Worm (Caenorhabditis elegans) whole organism, mixed stage, embryonic: Measurements from ENCODE around the gene sedl-1.
"Not testable (repeated sequence)": the region's sequence is repeated elsewhere in the genome, so short reads cannot be mapped to it uniquely, and the experiment has no call there.

ENCODE experiments used
- M03D4.4 ChIP-seq: sonication (generic microtip); optimal IDR thresholded peaks from 2 replicates; lab custom pipeline; 2017; ENCODE audit warnings: mild to moderate bottlenecking, missing genetic modification characterization, missing compliant biosample characterization
- bed-3 ChIP-seq: fragments of 200-800 bp; sonication (Bioruptor generic); optimal IDR thresholded peaks from 3 replicates; lab custom pipeline; 2018; ENCODE audit warnings: mild to moderate bottlenecking, missing genetic modification characterization, moderate library complexity, missing compliant biosample characterization
- blmp-1 ChIP-seq: fragments of 150-350 bp; optimal IDR thresholded peaks from 2 replicates; lab custom pipeline; 2014; ENCODE audit warnings: missing biosample characterization, missing genetic modification characterization
- ceh-39 ChIP-seq: fragments of 150-350 bp; optimal IDR thresholded peaks from 2 replicates; lab custom pipeline; 2014; ENCODE audit warnings: missing biosample characterization, missing genetic modification characterization
- ceh-43 ChIP-seq: fragments of 200-800 bp; sonication (Bioruptor generic); optimal IDR thresholded peaks from 2 replicates; lab custom pipeline; 2018; ENCODE audit warnings: mild to moderate bottlenecking, missing genetic modification characterization, moderate library complexity, missing compliant biosample characterization
- ceh-83 ChIP-seq: fragments of 200-800 bp; sonication (Bioruptor generic); optimal IDR thresholded peaks from 2 replicates; lab custom pipeline; 2018; ENCODE audit warnings: mild to moderate bottlenecking, missing genetic modification characterization, missing compliant biosample characterization
- ces-1 ChIP-seq: fragments of 150-350 bp; optimal IDR thresholded peaks from 2 replicates; lab custom pipeline; 2014; ENCODE audit warnings: missing biosample characterization, missing genetic modification reagents, missing genetic modification characterization
- cnd-1 ChIP-seq: fragments of 200-800 bp; sonication (Bioruptor generic); optimal IDR thresholded peaks from 2 replicates; lab custom pipeline; 2018; ENCODE audit warnings: mild to moderate bottlenecking, missing genetic modification characterization, missing compliant biosample characterization
- drap-1 ChIP-seq: fragments of 200-800 bp; sonication (Bioruptor generic); optimal IDR thresholded peaks from 3 replicates; lab custom pipeline; 2018; ENCODE audit warnings: mild to moderate bottlenecking, missing genetic modification characterization, missing compliant biosample characterization
- elt-1 ChIP-seq: sonication (generic microtip); optimal IDR thresholded peaks from 2 replicates; lab custom pipeline; 2017; ENCODE audit warnings: missing genetic modification characterization, mild to moderate bottlenecking, missing compliant biosample characterization, antibody characterized with exemption, moderate library complexity, borderline replicate concordance; ENCODE audit not compliant: insufficient read depth
- elt-3 ChIP-seq: fragments of 150-350 bp; optimal IDR thresholded peaks from 2 replicates; lab custom pipeline; 2014; ENCODE audit warnings: missing biosample characterization, missing genetic modification characterization
- flh-1 ChIP-seq: fragments of 200-800 bp; sonication (Bioruptor generic); optimal IDR thresholded peaks from 2 replicates; lab custom pipeline; 2018; ENCODE audit warnings: mild to moderate bottlenecking, missing genetic modification characterization, moderate library complexity, missing compliant biosample characterization
- ham-2 ChIP-seq: fragments of 200-800 bp; sonication (Bioruptor generic); optimal IDR thresholded peaks from 2 replicates; lab custom pipeline; 2018; ENCODE audit warnings: mild to moderate bottlenecking, missing genetic modification characterization, missing compliant biosample characterization
- hlh-1 ChIP-seq: fragments of 150-350 bp; optimal IDR thresholded peaks from 2 replicates; lab custom pipeline; 2014; ENCODE audit warnings: missing biosample characterization, missing genetic modification reagents, missing genetic modification characterization
- lin-13 ChIP-seq: fragments of 150-350 bp; optimal IDR thresholded peaks from 2 replicates; lab custom pipeline; 2014; ENCODE audit warnings: missing biosample characterization, missing genetic modification characterization
- lsy-2 ChIP-seq: fragments of 150-350 bp; optimal IDR thresholded peaks from 2 replicates; lab custom pipeline; 2014; ENCODE audit warnings: missing biosample characterization, missing genetic modification characterization
- mab-5 ChIP-seq: fragments of 150-350 bp; optimal IDR thresholded peaks from 2 replicates; lab custom pipeline; 2014; ENCODE audit warnings: missing biosample characterization, missing genetic modification characterization
- mls-2 ChIP-seq: sonication (generic microtip); optimal IDR thresholded peaks from 2 replicates; lab custom pipeline; 2016; ENCODE audit warnings: mild to moderate bottlenecking, missing genetic modification characterization, moderate library complexity, missing compliant biosample characterization
- nhr-12 ChIP-seq: fragments of 150-350 bp; optimal IDR thresholded peaks from 2 replicates; lab custom pipeline; 2014; ENCODE audit warnings: missing biosample characterization, missing genetic modification characterization
- nhr-237 ChIP-seq: fragments of 150-350 bp; optimal IDR thresholded peaks from 2 replicates; lab custom pipeline; 2014; ENCODE audit warnings: missing biosample characterization, missing genetic modification characterization
- nhr-28 ChIP-seq: fragments of 150-350 bp; optimal IDR thresholded peaks from 2 replicates; lab custom pipeline; 2014; ENCODE audit warnings: missing biosample characterization, missing genetic modification characterization
- nhr-76 ChIP-seq: sonication (generic microtip); optimal IDR thresholded peaks from 2 replicates; lab custom pipeline; 2017; ENCODE audit warnings: missing biosample characterization, missing genetic modification characterization
- pha-4 ChIP-seq: fragments of 150-350 bp; optimal IDR thresholded peaks from 2 replicates; lab custom pipeline; 2018; ENCODE audit warnings: missing biosample characterization, missing genetic modification reagents, missing genetic modification characterization
- sem-2 ChIP-seq: fragments of 200-800 bp; sonication (Bioruptor generic); optimal IDR thresholded peaks from 2 replicates; lab custom pipeline; 2018; ENCODE audit warnings: mild to moderate bottlenecking, missing genetic modification characterization, missing compliant biosample characterization
- snpc-4 ChIP-seq: fragments of 150-350 bp; optimal IDR thresholded peaks from 2 replicates; lab custom pipeline; 2014; ENCODE audit warnings: missing biosample characterization, missing genetic modification characterization
- tbx-8 ChIP-seq: fragments of 200-800 bp; sonication (Bioruptor generic); optimal IDR thresholded peaks from 2 replicates; lab custom pipeline; 2018; ENCODE audit warnings: mild to moderate bottlenecking, missing genetic modification characterization, moderate library complexity, missing compliant biosample characterization
- unc-120 ChIP-seq: sonication (generic microtip); optimal IDR thresholded peaks from 2 replicates; lab custom pipeline; 2017; ENCODE audit warnings: missing genetic modification characterization, missing compliant biosample characterization; ENCODE audit not compliant: poor library complexity, severe bottlenecking
- unc-39 ChIP-seq: fragments of 150-350 bp; optimal IDR thresholded peaks from 2 replicates; lab custom pipeline; 2014; ENCODE audit warnings: missing biosample characterization, missing genetic modification characterization
- unc-62 ChIP-seq: fragments of 150-350 bp; optimal IDR thresholded peaks from 2 replicates; lab custom pipeline; 2014; ENCODE audit warnings: missing biosample characterization, missing genetic modification reagents, missing genetic modification characterization

The sedl-1 gene

DNA sequence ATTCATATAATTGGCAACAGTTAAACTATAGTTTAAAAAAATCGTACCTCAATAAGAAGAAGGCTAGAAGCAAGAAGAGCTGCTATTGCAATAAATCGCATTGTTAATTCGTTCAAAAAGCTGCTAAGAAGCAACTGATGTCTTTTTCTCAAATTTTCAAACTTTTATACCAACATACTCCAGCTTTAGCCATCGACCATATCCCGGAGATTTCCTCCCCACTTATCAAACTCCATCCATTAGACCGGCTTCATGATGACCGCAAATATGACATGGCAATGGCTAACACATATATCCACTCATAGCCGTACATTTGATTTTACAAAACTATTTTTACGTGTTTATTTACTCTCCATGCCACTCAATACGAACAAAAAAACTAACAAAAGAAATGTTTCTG, 29.5 kb downstream of the sedl-1 start, which contains the start of gene abu-2:
Gene abu-2 (minus strand): TSS at position 101 of the 400 bp plus-strand sequence.
- TF ChIP-seq lsy-2 (tag; lab: Kevin White, UChicago), result no peak
- no peak for TF ChIP-seq snpc-4 (tag; lab: Kevin White, UChicago)
- TF ChIP-seq mab-5 (tag; lab: Kevin White, UChicago), result no peak
- no peak for TF ChIP-seq bed-3 (GFP tag; lab: Kevin White, UChicago)
- no peak for TF ChIP-seq unc-39
- no peak for TF ChIP-seq blmp-1 (tag; lab: Kevin White, UChicago)
- no peak for TF ChIP-seq cnd-1
- TF ChIP-seq ceh-39 (tag; lab: Kevin White, UChicago), result no peak
- TF ChIP-seq nhr-76 (tag; lab: Kevin White, UChicago), result no peak
- no peak for TF ChIP-seq ceh-43 (GFP tag; lab: Kevin White, UChicago)
- TF ChIP-seq nhr-28 (tag; lab: Kevin White, UChicago), result no peak
- no peak for TF ChIP-seq drap-1 (GFP tag; lab: Kevin White, UChicago)
- no peak for TF ChIP-seq flh-1 (GFP tag; lab: Kevin White, UChicago)
- no peak for TF ChIP-seq hlh-1 (tag; lab: Kevin White, UChicago)
- TF ChIP-seq M03D4.4 (tag; lab: Kevin White, UChicago), result no peak
- TF ChIP-seq, all 35 proteins: peak for 0

DNA sequence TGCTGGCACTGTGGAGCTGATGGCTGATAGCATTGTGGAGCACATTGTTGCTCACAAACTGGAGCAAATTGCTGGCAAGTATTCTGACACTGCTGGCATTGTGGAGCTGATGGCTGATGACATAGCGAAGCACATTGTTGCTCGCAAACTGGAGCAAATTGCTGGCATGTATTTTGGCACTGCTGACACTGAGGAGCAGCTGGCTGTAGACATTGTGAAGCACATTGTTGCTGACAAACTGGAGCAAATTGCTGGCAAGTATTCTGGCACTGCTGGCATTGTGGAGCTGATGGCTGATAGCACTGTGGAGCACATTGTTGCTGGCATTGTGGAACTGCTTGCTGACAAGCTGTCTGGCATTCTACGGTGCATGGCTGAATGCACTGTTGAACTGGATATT, 30.8 kb downstream of the sedl-1 start:
- TF ChIP-seq sem-2, result no peak
- TF ChIP-seq nhr-237 (tag; lab: Kevin White, UChicago), result no peak
- no peak for TF ChIP-seq ceh-43 (GFP tag; lab: Kevin White, UChicago)
- no peak for TF ChIP-seq nhr-76 (tag; lab: Kevin White, UChicago)
- no peak for TF ChIP-seq ceh-39 (tag; lab: Kevin White, UChicago)
- no peak for TF ChIP-seq elt-1 (tag; lab: Kevin White, UChicago)
- TF ChIP-seq bed-3 (GFP tag; lab: Kevin White, UChicago), result no peak
- no peak for TF ChIP-seq hlh-1 (tag; lab: Kevin White, UChicago)
- no peak for TF ChIP-seq elt-3 (tag; lab: Kevin White, UChicago)
- no peak for TF ChIP-seq nhr-12 (tag; lab: Kevin White, UChicago)
- no peak for TF ChIP-seq blmp-1 (tag; lab: Kevin White, UChicago)
- TF ChIP-seq lsy-2 (tag; lab: Kevin White, UChicago), result no peak
- TF ChIP-seq mls-2 (tag; lab: Kevin White, UChicago), result no peak
- no peak for TF ChIP-seq ceh-83 (GFP tag; lab: Kevin White, UChicago)
- TF ChIP-seq cnd-1, result no peak
- no peak for TF ChIP-seq pha-4

DNA sequence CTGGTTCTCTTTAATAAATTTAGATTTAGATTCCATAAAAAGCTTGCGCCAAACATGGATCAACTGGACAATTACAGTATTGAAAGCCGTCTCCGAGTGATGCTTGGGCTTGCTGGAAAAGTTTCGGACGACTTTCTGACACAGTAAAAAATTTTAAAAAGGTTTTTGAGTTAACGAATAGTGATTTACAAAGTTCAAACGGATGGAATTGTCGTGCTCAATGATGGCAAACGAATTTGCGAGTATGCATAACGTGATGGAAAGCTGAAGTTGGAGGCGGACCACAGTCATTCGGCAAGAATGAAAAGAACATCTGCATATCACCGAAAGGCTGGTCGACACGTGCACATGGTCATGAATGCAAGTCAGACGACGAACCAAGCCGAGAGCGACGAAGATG, 36.1 kb downstream of the sedl-1 start, which contains the start of gene ZK402.1:
Gene ZK402.1 (plus strand): TSS at position 301 of the 400 bp plus-strand sequence.
- not testable (repeated sequence) for TF ChIP-seq ham-2 (GFP tag; lab: Kevin White, UChicago); lsy-2 (tag; lab: Kevin White, UChicago); mls-2 (tag; lab: Kevin White, UChicago)

DNA sequence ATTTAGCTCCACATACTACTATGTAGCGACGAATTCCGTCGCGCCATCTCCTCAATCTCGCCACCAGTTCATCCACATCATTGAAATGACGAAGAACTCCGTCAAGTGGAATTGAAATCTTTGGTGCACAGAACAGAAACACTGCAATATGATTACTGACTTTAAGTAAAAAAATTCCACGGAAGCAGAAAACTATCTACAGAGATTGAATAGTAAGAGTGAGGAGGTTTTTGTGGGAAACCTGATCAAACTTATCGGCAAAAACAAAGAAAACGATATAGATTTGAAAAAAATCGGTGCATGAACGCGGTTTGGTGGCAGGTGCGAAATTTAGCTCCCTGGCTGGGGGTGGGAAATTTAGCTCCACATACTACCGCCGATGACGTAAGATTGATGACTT, 36.6 kb downstream of the sedl-1 start, which contains the start of gene ZK402.2:
Gene ZK402.2 (plus strand): TSS at position 301 of the 400 bp plus-strand sequence.
- TF ChIP-seq ham-2 (GFP tag; lab: Kevin White, UChicago); unc-62 (GFP tag; lab: Kevin White, UChicago); blmp-1 (tag; lab: Kevin White, UChicago): not testable (repeated sequence)

DNA sequence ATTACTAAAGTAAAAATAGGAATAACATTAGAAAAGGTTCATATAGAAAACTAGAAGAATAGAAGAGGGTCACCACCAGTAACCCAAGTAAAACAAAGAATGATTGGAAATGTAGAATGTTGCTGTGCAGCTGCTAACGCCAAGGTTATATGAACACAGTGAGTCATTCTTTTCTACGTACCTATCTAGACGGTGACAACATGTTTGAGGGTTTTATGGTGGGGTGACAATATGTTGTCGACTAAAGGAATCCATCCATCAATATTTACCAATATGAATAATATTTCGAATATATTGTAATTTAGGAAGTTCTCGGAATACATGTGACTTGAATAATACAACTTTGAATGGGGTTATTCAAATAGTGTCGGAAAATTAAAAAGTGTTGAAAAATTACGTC, 38.8 kb downstream of the sedl-1 start, which contains the start of gene ZK402.5:
Gene ZK402.5 (minus strand): TSS at position 101 of the 400 bp plus-strand sequence.
- TF ChIP-seq unc-120 (tag; lab: Kevin White, UChicago) (no peak), tbx-8 (no peak), lin-13 (no peak), ceh-43 (GFP tag; lab: Kevin White, UChicago) (no peak), nhr-237 (tag; lab: Kevin White, UChicago) (no peak), nhr-12 (tag; lab: Kevin White, UChicago) (no peak), ceh-39 (tag; lab: Kevin White, UChicago) (no peak), lsy-2 (tag; lab: Kevin White, UChicago) (no peak), ces-1 (GFP tag; lab: Kevin White, UChicago) (no peak), pha-4 (no peak), M03D4.4 (tag; lab: Kevin White, UChicago) (no peak), ceh-83 (GFP tag; lab: Kevin White, UChicago) (no peak), hlh-1 (tag; lab: Kevin White, UChicago) (no peak)
- TF ChIP-seq, all 35 proteins: peak for 0
